Worm (Caenorhabditis elegans) whole organism, early embryonic: ENCODE data around the gene EGAP1.1.

ENCODE experiments used
- B0310.2 ChIP-seq: sonication (generic microtip); optimal IDR thresholded peaks from 2 replicates; lab custom pipeline; 2016; ENCODE audit warnings: mild to moderate bottlenecking, missing genetic modification characterization, missing compliant biosample characterization
- aly-1 ChIP-seq: sonication (generic microtip); optimal IDR thresholded peaks from 2 replicates; lab custom pipeline; 2016; ENCODE audit warnings: missing genetic modification characterization, missing compliant biosample characterization
- ama-1 ChIP-seq: fragments of 150-350 bp; optimal IDR thresholded peaks from 2 replicates; lab custom pipeline; 2014
- ceh-36 ChIP-seq: sonication (generic microtip); optimal IDR thresholded peaks from 2 replicates; lab custom pipeline; 2016; ENCODE audit warnings: missing genetic modification characterization, inconsistent platforms, missing compliant biosample characterization
- ets-7 ChIP-seq: sonication (generic microtip); optimal IDR thresholded peaks from 2 replicates; lab custom pipeline; 2016; ENCODE audit warnings: missing genotype, missing genetic modification characterization, missing compliant biosample characterization
- flt-1 ChIP-seq: fragments of 200-800 bp; sonication (Bioruptor generic); IDR thresholded peaks from 2 replicates; pipeline ENCODE4 v1.3.6; 2022; ENCODE audit warnings: missing genetic modification characterization, missing compliant biosample characterization
- tbx-11 ChIP-seq: fragments of 200-800 bp; sonication (Bioruptor generic); IDR thresholded peaks from 2 replicates; pipeline ENCODE4 v1.3.6; 2022; ENCODE audit warnings: missing genetic modification characterization, missing compliant biosample characterization
- tbx-37 ChIP-seq: fragments of 200-800 bp; sonication (Bioruptor generic); conservative IDR thresholded peaks from 2 replicates; pipeline ENCODE4 v1.3.6; 2022; ENCODE audit warnings: missing genetic modification reagents, missing genetic modification characterization, missing compliant biosample characterization

DNA sequence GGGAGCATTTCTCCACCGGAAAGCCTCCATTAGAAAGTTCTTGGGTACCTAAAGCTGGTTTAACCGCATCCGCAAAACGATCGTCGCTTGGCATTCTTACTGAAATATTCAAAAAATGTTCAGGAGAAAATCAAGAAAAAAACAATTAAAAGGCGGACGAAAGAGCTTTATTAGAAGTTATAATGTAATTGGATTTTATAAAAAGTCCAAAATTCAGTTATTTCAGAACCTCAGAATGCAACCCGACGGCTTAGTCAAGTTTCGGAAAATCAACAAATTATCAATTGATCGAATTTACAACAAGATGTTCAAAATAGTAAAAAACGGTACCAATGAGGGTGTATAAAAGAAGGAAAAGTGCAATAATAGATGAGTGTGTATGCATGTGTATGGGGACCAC lies 41.1 kb downstream of the EGAP1.1 start, which contains the start of gene pxl-1:
- TF ChIP-seq B0310.2 (tag; lab: Kevin White, UChicago) (no peak), ama-1 (lab: Kevin White, UChicago) (no peak), aly-1 (tag; lab: Kevin White, UChicago) (no peak), tbx-11 (GFP tag; lab: Robert Waterston, UW) (no peak), ceh-36 (no peak), ets-7 (tag; lab: Kevin White, UChicago) (no peak), flt-1 (GFP tag; lab: Robert Waterston, UW) (no peak), tbx-37 (no peak)
